Worm (Caenorhabditis elegans): ENCODE measurements around the gene C06A8.6.

DNA sequence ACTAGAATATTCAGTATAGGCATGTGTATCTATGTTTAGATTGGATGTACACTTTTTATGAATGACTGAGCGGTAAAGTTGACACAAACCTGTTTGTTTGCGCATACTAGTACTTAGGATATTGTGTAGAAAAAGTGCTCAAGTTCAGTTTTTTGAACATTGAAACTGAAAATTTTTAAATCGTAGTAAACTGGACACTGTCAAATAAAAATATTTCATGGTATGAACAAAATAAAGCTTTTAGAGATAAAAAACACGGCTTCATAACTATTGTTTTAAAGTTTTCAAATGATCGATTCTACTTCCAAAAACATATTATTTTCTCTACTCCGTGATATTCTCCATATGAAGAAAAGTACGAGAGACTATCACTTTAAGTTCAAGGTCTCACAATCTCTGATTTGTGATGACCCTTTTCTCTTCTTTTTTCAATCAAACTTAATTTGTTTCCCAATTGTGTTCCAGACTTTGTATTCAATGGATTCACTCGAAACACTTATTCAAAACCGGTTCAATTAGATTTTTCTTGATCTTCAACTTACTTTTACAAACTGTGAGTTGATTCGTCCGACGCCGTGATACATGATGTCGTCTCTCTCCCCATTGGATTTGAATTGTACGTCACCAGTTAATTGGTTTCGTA is 19.2 kb downstream of the C06A8.6 start:
- TF ChIP-seq ztf-11 (tag; optimal IDR thresholded peaks at IDR 0.05), result no peak
- no peak for TF ChIP-seq nhr-129 (tag; optimal IDR thresholded peaks at IDR 0.05)
- no peak for TF ChIP-seq nhr-237 (tag; optimal IDR thresholded peaks at IDR 0.05)
- no peak for TF ChIP-seq lsy-2 (tag; optimal IDR thresholded peaks at IDR 0.05)
- TF ChIP-seq fos-1 (tag; optimal IDR thresholded peaks at IDR 0.05), result no peak
- no peak for TF ChIP-seq lin-11 (tag; optimal IDR thresholded peaks at IDR 0.05)
- TF ChIP-seq lin-13 (GFP tag; optimal IDR thresholded peaks at IDR 0.05), result no peak
- no peak for TF ChIP-seq ceh-82 (tag; optimal IDR thresholded peaks at IDR 0.05)
- TF ChIP-seq elt-1 (tag; optimal IDR thresholded peaks at IDR 0.05), result no peak
- no peak for TF ChIP-seq mdl-1 (tag; optimal IDR thresholded peaks at IDR 0.05)
- TF ChIP-seq nhr-77 (tag; optimal IDR thresholded peaks at IDR 0.05), result no peak

Measured in whole organism, L2 larva.